Worm (Caenorhabditis elegans) whole organism, L1 larva: ENCODE results near the gene W09D10.4.

ENCODE experiments used
- aha-1 ChIP-seq: fragments of 150-350 bp; optimal IDR thresholded peaks from 2 replicates; lab custom pipeline; 2014; ENCODE audit warnings: missing biosample characterization, missing genetic modification characterization
- aly-2 ChIP-seq: fragments of 150-350 bp; optimal IDR thresholded peaks from 2 replicates; lab custom pipeline; 2014; ENCODE audit warnings: missing biosample characterization, missing genetic modification characterization
- blmp-1 ChIP-seq: fragments of 150-350 bp; optimal IDR thresholded peaks from 2 replicates; lab custom pipeline; 2014; ENCODE audit warnings: missing biosample characterization, missing genetic modification characterization
- ceh-8 ChIP-seq: fragments of 200-800 bp; sonication (Bioruptor generic); optimal IDR thresholded peaks from 2 replicates; lab custom pipeline; 2018; ENCODE audit warnings: mild to moderate bottlenecking, missing genetic modification characterization, moderate library complexity, missing compliant biosample characterization
- ceh-82 ChIP-seq, 3 experiments: fragments of 150-350 bp in 1 of 3; sonication (generic microtip) in 2 of 3; optimal IDR thresholded peaks; 2 replicates each; lab custom pipeline; 2014 to 2017; ENCODE audit warnings: missing biosample characterization in 3 of 3, missing genetic modification characterization in 3 of 3
- efl-1 ChIP-seq, 4 experiments: fragments of 150-350 bp; optimal IDR thresholded peaks in 3 of 4; peaks in 1 of 4; 1 replicate in 1 of 4; 2 replicates in 3 of 4; lab custom pipeline; 2014; ENCODE audit warnings: missing biosample characterization in 2 of 4, missing genetic modification characterization in 2 of 4, missing genetic modification reagents in 2 of 4
- efl-3 ChIP-seq: fragments of 200-800 bp; sonication (Bioruptor generic); optimal IDR thresholded peaks from 2 replicates; lab custom pipeline; 2018; ENCODE audit warnings: mild to moderate bottlenecking, missing genetic modification characterization, missing compliant biosample characterization
- elt-3 ChIP-seq, 6 experiments: fragments of 150-350 bp in 1 of 6; sonication (generic microtip); optimal IDR thresholded peaks; 2 replicates each; lab custom pipeline; 2017 to 2018; ENCODE audit warnings: missing biosample characterization in 6 of 6, missing genetic modification characterization in 6 of 6, inconsistent platforms in 1 of 6
- irx-1 ChIP-seq: sonication (generic microtip); optimal IDR thresholded peaks from 2 replicates; lab custom pipeline; 2016; ENCODE audit warnings: missing genetic modification characterization, missing compliant biosample characterization
- lin-13 ChIP-seq: fragments of 150-350 bp; optimal IDR thresholded peaks from 2 replicates; lab custom pipeline; 2014; ENCODE audit warnings: missing biosample characterization, missing genetic modification reagents, missing genetic modification characterization
- lin-14 ChIP-seq: fragments of 200-800 bp; sonication (Bioruptor generic); optimal IDR thresholded peaks from 2 replicates; lab custom pipeline; 2018; ENCODE audit warnings: mild to moderate bottlenecking, missing genetic modification characterization, moderate library complexity, missing compliant biosample characterization
- lin-39 ChIP-seq: fragments of 150-350 bp; optimal IDR thresholded peaks from 2 replicates; lab custom pipeline; 2014; ENCODE audit warnings: missing biosample characterization, missing genetic modification reagents, missing genetic modification characterization
- lir-3 ChIP-seq: sonication (generic microtip); optimal IDR thresholded peaks from 2 replicates; lab custom pipeline; 2016; ENCODE audit warnings: mild to moderate bottlenecking, missing genetic modification characterization, moderate library complexity, missing compliant biosample characterization; ENCODE audit not compliant: poor library complexity
- lsy-2 ChIP-seq, 2 experiments: fragments of 150-350 bp; optimal IDR thresholded peaks; 2 replicates each; lab custom pipeline; 2014; ENCODE audit warnings: missing biosample characterization in 2 of 2, missing genetic modification characterization in 2 of 2
- nhr-12 ChIP-seq: sonication (generic microtip); optimal IDR thresholded peaks from 2 replicates; lab custom pipeline; 2017; ENCODE audit warnings: missing biosample characterization, missing genetic modification characterization
- nhr-237 ChIP-seq: fragments of 150-350 bp; optimal IDR thresholded peaks from 2 replicates; lab custom pipeline; 2014; ENCODE audit warnings: missing biosample characterization, missing genetic modification characterization
- nhr-77 ChIP-seq: fragments of 150-350 bp; optimal IDR thresholded peaks from 2 replicates; lab custom pipeline; 2014; ENCODE audit warnings: missing biosample characterization, missing genetic modification characterization
- nhr-84 ChIP-seq: sonication (generic microtip); optimal IDR thresholded peaks from 2 replicates; lab custom pipeline; 2017; ENCODE audit warnings: missing biosample characterization, missing genetic modification characterization
- nhr-85 ChIP-seq: sonication (generic microtip); peaks from one replicate; lab custom pipeline; 2016; ENCODE audit warnings: missing genetic modification characterization, inconsistent platforms, missing compliant biosample characterization
- rnt-1 ChIP-seq: sonication (generic microtip); optimal IDR thresholded peaks from 2 replicates; lab custom pipeline; 2016; ENCODE audit warnings: mild to moderate bottlenecking, missing genetic modification characterization, moderate library complexity, missing compliant biosample characterization
- sox-4 ChIP-seq: sonication (generic microtip); optimal IDR thresholded peaks from 2 replicates; lab custom pipeline; 2016; ENCODE audit warnings: missing genetic modification characterization, missing compliant biosample characterization
- sup-37 ChIP-seq: fragments of 200-800 bp; sonication (Bioruptor generic); optimal IDR thresholded peaks from 2 replicates; lab custom pipeline; 2018; ENCODE audit warnings: mild to moderate bottlenecking, missing genetic modification characterization, missing compliant biosample characterization
- unc-98 ChIP-seq: fragments of 200-800 bp; sonication (Bioruptor generic); IDR thresholded peaks from 2 replicates; pipeline ENCODE4 v1.3.6; 2022; ENCODE audit warnings: missing genetic modification characterization, missing compliant biosample characterization
- xbp-1 ChIP-seq: sonication (generic microtip); optimal IDR thresholded peaks from 2 replicates; lab custom pipeline; 2016; ENCODE audit warnings: missing genetic modification characterization, missing compliant biosample characterization

W09D10.4 gene

DNA sequence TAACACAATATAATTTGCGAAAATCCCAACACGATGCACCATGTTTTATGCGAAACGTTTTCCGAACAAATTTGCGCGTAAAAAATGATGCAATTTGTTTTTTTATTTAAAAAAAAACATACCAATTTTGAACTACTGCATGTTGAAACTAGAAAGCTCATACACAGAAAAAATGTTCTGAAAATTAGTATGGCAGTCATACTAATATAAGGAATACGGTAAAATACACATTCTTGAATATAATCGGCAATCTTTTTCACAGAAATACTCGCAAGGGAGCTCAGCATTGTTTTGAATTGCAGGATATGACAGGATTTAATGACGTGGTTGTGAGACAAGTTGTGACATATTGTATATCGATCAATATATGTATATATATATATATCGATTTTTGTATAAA lies 37.0 kb downstream of the W09D10.4 start, which contains the start of gene Y39A1A.16:
TSS of gene Y39A1A.16 (plus strand) at position 301 of the 400 bp plus-strand sequence.
- TF ChIP-seq sox-4 (tag; lab: Kevin White, UChicago) (no peak), aha-1 (tag; lab: Kevin White, UChicago) (no peak), lsy-2 (tag; optimal IDR thresholded peaks at IDR 0.05; lab: Kevin White, UChicago) (no peak), lir-3 (tag; lab: Kevin White, UChicago) (no peak), nhr-12 (tag; lab: Kevin White, UChicago) (no peak), irx-1 (no peak), elt-3 (tag; optimal IDR thresholded peaks at IDR 0.05; lab: Kevin White, UChicago) (no peak), xbp-1 (tag; lab: Kevin White, UChicago) (no peak), sup-37 (GFP tag; lab: Kevin White, UChicago) (no peak), lin-14 (no peak), nhr-77 (tag; lab: Kevin White, UChicago) (no peak), lin-13 (GFP tag; lab: Kevin White, UChicago) (no peak), lin-39 (tag; lab: Kevin White, UChicago) (no peak), nhr-84 (no peak), efl-3 (no peak), ceh-8 (GFP tag; lab: Kevin White, UChicago) (no peak), aly-2 (tag; lab: Kevin White, UChicago) (no peak)
- TF ChIP-seq, all 84 proteins: peak for 0

DNA sequence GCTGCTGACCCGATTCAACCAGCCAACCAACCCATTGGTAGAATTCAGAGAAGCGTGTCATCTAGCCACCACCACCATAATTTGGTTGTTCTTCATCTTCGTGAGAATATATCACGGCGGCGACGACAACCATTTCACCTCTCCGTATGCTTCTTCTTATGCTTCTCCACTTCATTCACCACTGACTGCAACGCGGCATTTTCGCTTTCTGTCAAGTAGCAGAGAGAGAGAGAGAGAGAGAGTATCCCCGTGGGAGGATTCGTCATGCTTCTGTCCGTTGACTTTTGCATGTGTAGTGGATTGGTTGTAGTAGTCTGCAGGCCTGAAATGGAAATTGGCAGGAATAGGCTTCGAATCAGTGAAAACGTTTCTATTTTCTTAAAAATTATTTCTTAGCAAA lies 44.1 kb downstream of the W09D10.4 start:
- TF ChIP-seq ceh-82 (tag; optimal IDR thresholded peaks at IDR 0.05; lab: Kevin White, UChicago) (no peak), efl-1 (optimal IDR thresholded peaks at IDR 0.05; lab: Kevin White, UChicago) (no peak), efl-1 (GFP tag; optimal IDR thresholded peaks at IDR 0.05 in 1 of 2; lab: Kevin White, UChicago) (peak in 1 of 2 experiments; percentile 60), blmp-1 (tag; lab: Kevin White, UChicago) (peak; percentile 83)

- TF ChIP-seq nhr-85 (tag; lab: Kevin White, UChicago) (peak; percentile 55), unc-98 (GFP tag; lab: Robert Waterston, UW) (no peak), efl-3 (no peak), nhr-237 (tag; lab: Kevin White, UChicago) (no peak), rnt-1 (tag; lab: Kevin White, UChicago) (no peak)
Observed at ce11 chrIII:10666640-10667039, 49.4 kb downstream of the W09D10.4 start.
